Fruit fly (Drosophila melanogaster): ENCODE data around the gene beat-IV.

DNA sequence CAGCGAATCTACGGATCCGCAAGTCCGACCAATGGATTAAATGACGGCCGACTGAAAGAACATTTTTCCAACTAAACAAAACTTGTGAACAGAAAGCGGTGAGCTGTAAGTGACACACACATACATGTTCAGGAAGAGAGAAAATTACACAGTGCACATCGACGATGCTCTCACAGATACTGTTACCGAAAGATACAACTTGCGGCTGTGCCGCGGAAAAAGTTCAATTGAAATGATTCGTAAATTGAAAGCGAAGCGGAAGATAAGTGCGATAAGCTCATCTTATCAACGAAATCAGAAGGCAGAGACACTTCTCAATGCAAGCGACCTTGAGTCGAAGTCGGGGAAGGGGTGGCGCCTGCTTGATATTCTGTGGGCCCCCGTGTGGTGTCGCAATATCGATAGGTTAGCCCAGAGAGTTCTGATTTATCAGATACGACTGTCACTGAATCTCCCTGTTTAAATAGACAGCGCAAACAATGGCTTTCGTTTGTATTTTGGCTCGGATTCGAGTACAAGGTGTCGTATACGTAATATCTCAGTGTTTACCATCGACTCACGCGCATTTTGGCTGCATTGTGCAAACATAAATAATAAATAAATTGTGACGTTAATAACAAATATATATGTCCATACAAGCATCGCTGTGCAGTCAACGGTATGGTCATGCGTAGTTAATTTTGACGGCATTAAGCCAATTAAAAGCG lies 37.7 kb upstream of the beat-IV start, which contains the start of gene Irk2:
- TF ChIP-seq CG8478 (optimal IDR thresholded peaks at IDR 0.05) (no peak), psq (optimal IDR thresholded peaks at IDR 0.05) (no peak), usp (GFP tag; optimal IDR thresholded peaks at IDR 0.05) (no peak)
